Worm (Caenorhabditis elegans): ENCODE measurements around the gene M199.135.

The M199.135 gene

DNA sequence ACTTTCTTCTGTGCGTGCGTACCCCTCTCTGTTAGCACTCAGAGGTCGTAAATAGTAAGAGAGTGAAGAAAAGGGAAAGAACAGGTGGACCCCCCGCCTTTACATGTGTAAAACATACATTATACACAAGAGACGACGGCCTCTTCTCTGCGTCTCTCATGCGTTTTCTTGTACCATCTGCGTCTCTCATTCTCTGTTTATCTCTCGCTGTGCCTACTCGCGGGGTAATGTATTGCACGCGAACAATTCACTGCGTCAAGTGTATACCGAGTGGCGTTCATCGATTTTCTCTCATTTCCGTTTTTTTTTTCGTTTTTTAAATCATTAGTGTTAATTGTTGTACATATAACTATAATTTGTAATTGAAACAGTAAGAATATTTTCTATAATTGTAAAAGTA lies 7.2 kb upstream of the M199.135 start (continued):
- TF ChIP-seq efl-1 (optimal IDR thresholded peaks at IDR 0.05) = peak; percentile 28 to 46
- TF ChIP-seq efl-1 (GFP tag; optimal IDR thresholded peaks at IDR 0.05 in 1 of 2) = peak in 1 of 2 experiments; percentile 88
- TF ChIP-seq aha-1 (tag; optimal IDR thresholded peaks at IDR 0.05) = no peak
- TF ChIP-seq tbx-2 (tag; optimal IDR thresholded peaks at IDR 0.05) = no peak
- TF ChIP-seq fos-1 (tag; optimal IDR thresholded peaks at IDR 0.05) = no peak
- no peak for TF ChIP-seq lin-39 (tag; optimal IDR thresholded peaks at IDR 0.05)
- TF ChIP-seq lin-14 (GFP tag; optimal IDR thresholded peaks at IDR 0.05) = no peak
- no peak for TF ChIP-seq zag-1 (tag; optimal IDR thresholded peaks at IDR 0.05)

DNA sequence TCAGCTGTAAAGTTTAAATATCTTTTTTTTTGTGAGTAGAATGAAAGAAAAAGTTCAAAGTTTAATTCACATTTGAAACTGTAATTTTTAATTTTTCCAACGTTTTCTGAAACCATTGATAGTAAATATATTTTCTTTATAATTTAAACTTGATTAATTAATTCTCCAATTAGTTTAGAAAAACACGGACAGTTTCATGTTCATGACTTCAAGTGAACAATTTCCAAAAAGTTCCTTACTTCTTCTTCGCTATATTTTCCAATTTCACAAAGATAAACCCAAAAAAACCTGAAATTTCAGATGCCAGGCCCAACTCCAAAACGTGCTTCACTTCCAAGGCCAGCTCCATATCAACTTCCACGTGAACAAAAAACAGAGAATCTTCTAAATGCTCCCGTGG lies 5.9 kb upstream of the M199.135 start, which contains the start of gene M199.2:
TSS of gene M199.2 (plus strand) at position 301 of the 400 bp plus-strand sequence.
- TF ChIP-seq unc-62 (GFP tag; optimal IDR thresholded peaks at IDR 0.05) (no peak), nhr-237 (tag; optimal IDR thresholded peaks at IDR 0.05) (no peak), C34B4.2 (tag; optimal IDR thresholded peaks at IDR 0.05) (no peak), unc-86 (tag; optimal IDR thresholded peaks at IDR 0.05) (no peak), lin-39 (tag; optimal IDR thresholded peaks at IDR 0.05) (no peak), lin-15B (tag; optimal IDR thresholded peaks at IDR 0.05) (no peak)

DNA sequence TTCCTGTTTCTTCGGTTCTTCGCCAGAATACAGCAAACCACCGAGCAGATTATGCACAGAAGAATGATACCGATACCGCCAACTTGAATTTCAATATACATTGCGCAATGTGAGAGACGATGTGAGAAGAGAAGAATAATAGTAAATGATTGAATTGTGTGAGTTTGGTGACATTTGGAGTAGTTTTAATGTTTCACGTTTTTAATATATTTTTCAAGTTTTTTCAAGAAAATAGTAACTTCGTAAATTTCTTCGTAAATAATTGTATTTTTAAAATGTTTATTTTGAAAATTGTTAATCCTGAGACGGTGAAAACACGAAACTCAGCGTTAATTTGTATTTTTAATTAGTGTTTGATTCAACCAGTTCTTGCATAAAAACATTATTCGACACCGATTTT lies 1.3 kb upstream of the M199.135 start, which contains the start of gene M199.134:
TSS of gene M199.134 (minus strand) at position 101 of the 400 bp plus-strand sequence.
- TF ChIP-seq rnt-1 (tag; optimal IDR thresholded peaks at IDR 0.05) = no peak
- no peak for TF ChIP-seq irx-1 (tag; optimal IDR thresholded peaks at IDR 0.05)
- no peak for TF ChIP-seq lin-39 (tag; optimal IDR thresholded peaks at IDR 0.05)
- TF ChIP-seq C04F5.9 (tag; optimal IDR thresholded peaks at IDR 0.05) = no peak
- TF ChIP-seq C16A3.4 (tag; optimal IDR thresholded peaks at IDR 0.05) = no peak

DNA sequence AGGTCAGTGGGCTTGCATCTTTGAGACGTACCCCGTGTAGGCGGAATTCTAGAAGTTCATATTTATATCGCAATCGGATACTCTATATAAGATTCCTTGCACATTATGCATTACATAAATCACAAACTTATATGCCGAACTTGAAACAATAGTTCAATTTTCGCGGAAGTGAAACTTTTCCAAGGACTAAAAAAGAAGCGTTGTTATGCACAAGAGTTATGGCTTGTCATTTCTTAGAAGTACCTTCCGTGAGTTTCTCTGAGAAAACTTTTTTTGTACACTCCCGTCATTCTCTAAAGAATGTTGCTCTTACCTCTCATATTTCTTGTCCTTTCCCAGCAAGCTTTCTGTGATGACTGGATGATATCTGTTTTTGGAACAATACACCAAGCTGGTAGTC lies 4.0 kb downstream of the M199.135 start, which contains the start of gene M199.136:
TSS of gene M199.136 (plus strand) at position 301 of the 400 bp plus-strand sequence.
- TF ChIP-seq C04F5.9 (tag; optimal IDR thresholded peaks at IDR 0.05) (no peak), rnt-1 (tag; optimal IDR thresholded peaks at IDR 0.05) (no peak), ces-1 (GFP tag; optimal IDR thresholded peaks at IDR 0.05) (no peak), nhr-47 (tag; optimal IDR thresholded peaks at IDR 0.05) (no peak), lir-3 (tag; optimal IDR thresholded peaks at IDR 0.05; ENCODE audit: poor library complexity) (no peak), jun-1 (tag; optimal IDR thresholded peaks at IDR 0.05) (no peak), egl-13 (tag; optimal IDR thresholded peaks at IDR 0.05) (no peak), elt-3 (tag; optimal IDR thresholded peaks at IDR 0.05) (no peak), dpl-1 (GFP tag; optimal IDR thresholded peaks at IDR 0.05) (no peak), isw-1 (GFP tag; IDR thresholded peaks at IDR 0.05) (no peak), snu-23 (GFP tag; optimal IDR thresholded peaks at IDR 0.05) (no peak), unc-98 (GFP tag; IDR thresholded peaks at IDR 0.05) (no peak), efl-3 (GFP tag; optimal IDR thresholded peaks at IDR 0.05) (no peak), nhr-85 (tag) (no peak)

DNA sequence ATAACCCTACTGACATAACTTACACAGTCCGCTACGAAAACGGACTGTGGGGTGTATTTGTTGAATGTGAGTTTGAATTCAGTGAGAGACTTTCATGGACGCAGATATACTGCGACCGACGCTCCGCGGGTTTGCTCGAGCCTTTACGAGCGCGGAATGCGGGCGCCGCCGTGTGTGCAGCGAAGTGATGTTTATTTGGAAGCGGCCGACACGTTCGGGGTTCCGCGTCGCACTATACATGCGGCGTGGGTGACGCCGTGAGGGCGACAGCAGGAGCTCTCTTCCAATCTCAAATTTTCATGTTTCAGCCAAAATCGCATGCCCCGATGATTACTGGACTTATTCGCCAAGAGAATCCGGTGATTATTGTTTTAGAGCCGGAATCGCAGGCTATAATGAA lies 4.8 kb downstream of the M199.135 start:
- TF ChIP-seq hlh-17 (GFP tag; optimal IDR thresholded peaks at IDR 0.05; ENCODE audit: borderline replicate concordance) = no peak
- TF ChIP-seq nhr-11 (tag; optimal IDR thresholded peaks at IDR 0.05) = no peak
- TF ChIP-seq vab-15 (tag; optimal IDR thresholded peaks at IDR 0.05) = no peak
- TF ChIP-seq unc-30 (tag; optimal IDR thresholded peaks at IDR 0.05) = no peak
- TF ChIP-seq mab-9 (GFP tag; IDR thresholded peaks at IDR 0.05) = no peak
- TF ChIP-seq skn-1 (tag; optimal IDR thresholded peaks at IDR 0.05) = no peak
- TF ChIP-seq grh-1 (GFP tag; IDR thresholded peaks at IDR 0.05) = no peak
- no peak for TF ChIP-seq lin-14 (GFP tag; optimal IDR thresholded peaks at IDR 0.05)
- TF ChIP-seq sptf-1 (tag; optimal IDR thresholded peaks at IDR 0.05) = no peak
- no peak for TF ChIP-seq egl-13 (tag; optimal IDR thresholded peaks at IDR 0.05)
- no peak for TF ChIP-seq mef-2 (tag; optimal IDR thresholded peaks at IDR 0.05)
- TF ChIP-seq unc-130 (tag; optimal IDR thresholded peaks at IDR 0.05) = no peak
- TF ChIP-seq sox-4 (tag; optimal IDR thresholded peaks at IDR 0.05) = no peak
- TF ChIP-seq nhr-85 (tag) = no peak
- TF ChIP-seq snpc-4 (tag; optimal IDR thresholded peaks at IDR 0.05) = no peak
- TF ChIP-seq rnt-1 (tag; optimal IDR thresholded peaks at IDR 0.05) = no peak
- TF ChIP-seq nhr-90 (tag; optimal IDR thresholded peaks at IDR 0.05; ENCODE audit: poor library complexity) = no peak
- no peak for TF ChIP-seq lin-39 (tag; optimal IDR thresholded peaks at IDR 0.05)
